Fruit fly (Drosophila melanogaster): ENCODE results near the gene CG11426.

DNA sequence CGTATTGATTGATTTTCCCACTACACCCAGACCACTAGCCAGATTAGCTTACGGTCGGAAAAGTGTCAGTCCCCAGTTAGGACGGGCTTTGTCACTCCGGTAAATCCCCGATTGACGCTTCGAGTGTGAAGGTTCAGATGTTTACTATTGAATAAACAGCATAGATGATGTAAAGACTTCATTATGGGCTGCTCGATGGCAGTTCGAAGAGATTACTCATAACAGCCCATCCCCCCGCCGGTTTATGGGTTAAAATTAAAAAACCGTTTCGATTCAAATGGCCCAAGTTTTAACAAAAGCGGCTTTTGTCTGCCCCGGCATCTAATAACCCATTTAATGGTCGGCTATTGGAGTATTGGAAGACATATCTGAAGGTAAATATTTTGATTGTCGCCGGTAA lies 33.2 kb upstream of the CG11426 start:
- TF ChIP-seq CrebA (GFP tag; optimal IDR thresholded peaks at IDR 0.05; ENCODE audit: borderline replicate concordance): no peak
- TF ChIP-seq fru (GFP tag; optimal IDR thresholded peaks at IDR 0.05): no peak
- TF ChIP-seq Hnf4 (GFP tag; optimal IDR thresholded peaks at IDR 0.05): no peak
- no peak for TF ChIP-seq brk (GFP tag; optimal IDR thresholded peaks at IDR 0.05)
- no peak for TF ChIP-seq foxo (GFP tag; optimal IDR thresholded peaks at IDR 0.05)
